In the genomic region with DNA sequence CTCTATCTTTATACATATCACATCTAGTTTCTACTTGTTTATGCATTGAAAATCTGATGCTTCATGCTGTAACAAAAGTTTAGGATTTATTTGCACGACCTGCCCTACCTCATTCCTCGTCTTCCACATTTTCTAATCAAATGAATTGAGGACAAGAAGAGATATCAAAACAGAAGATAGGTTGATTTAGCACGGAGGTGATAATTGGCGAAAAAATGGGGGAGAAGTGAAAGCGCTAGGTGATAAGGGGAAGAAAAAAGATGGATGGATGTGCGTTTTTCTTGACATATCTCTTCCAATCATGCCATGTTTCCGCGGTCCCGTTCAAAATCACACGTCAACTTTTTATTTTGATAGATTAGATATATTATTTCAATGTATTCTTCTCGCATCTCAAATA, we compare ENCODE assay signal across 7 worm cellular contexts.
TF ChIP-seq lines count a peak whose summit lies in the region.

No protein-coding gene starts in this region.

TF ChIP-seq in whole organism, L1 larva, 84 proteins besides CTCF, POLR2A, EP300 and RAD21:
- TF ChIP-seq F16B12.6 (tag; optimal IDR thresholded peaks at IDR 0.05; lab: Kevin White, UChicago): no peak
- TF ChIP-seq nhr-20 (tag; optimal IDR thresholded peaks at IDR 0.05; lab: Kevin White, UChicago): peak; percentile 4
- peak; percentile 70 for TF ChIP-seq lin-14 (GFP tag; optimal IDR thresholded peaks at IDR 0.05; lab: Kevin White, UChicago)
- no peak for TF ChIP-seq pag-3 (tag; optimal IDR thresholded peaks at IDR 0.05; lab: Kevin White, UChicago; ENCODE audit: borderline replicate concordance, insufficient read depth)
- TF ChIP-seq elt-3 (tag; optimal IDR thresholded peaks at IDR 0.05; lab: Kevin White, UChicago): peak in 4 of 6 experiments; percentile 22 to 79 (median 53)
- TF ChIP-seq mab-9 (GFP tag; IDR thresholded peaks at IDR 0.05; lab: Robert Waterston, UW): no peak
- peak; percentile 24 for TF ChIP-seq rnt-1 (tag; optimal IDR thresholded peaks at IDR 0.05; lab: Kevin White, UChicago)
- TF ChIP-seq blmp-1 (tag; optimal IDR thresholded peaks at IDR 0.05; lab: Kevin White, UChicago): peak; percentile 96

TF ChIP-seq in whole organism, L2 larva, 48 proteins besides CTCF, POLR2A, EP300 and RAD21:
- TF ChIP-seq fos-1 (tag; optimal IDR thresholded peaks at IDR 0.05; lab: Kevin White, UChicago) (peak; percentile 32), blmp-1 (tag; optimal IDR thresholded peaks at IDR 0.05; lab: Kevin White, UChicago; ENCODE audit: insufficient read depth) (peak; percentile 68), snpc-4 (tag; optimal IDR thresholded peaks at IDR 0.05; lab: Kevin White, UChicago) (no peak), gmeb-1 (tag; optimal IDR thresholded peaks at IDR 0.05; lab: Kevin White, UChicago) (no peak), mdl-1 (tag; optimal IDR thresholded peaks at IDR 0.05; lab: Kevin White, UChicago) (no peak)

TF ChIP-seq in whole organism, L3 larva, 47 proteins besides CTCF, POLR2A, EP300 and RAD21 (continues in another document):
- TF ChIP-seq ceh-16 (tag; optimal IDR thresholded peaks at IDR 0.05; lab: Kevin White, UChicago) (no peak), unc-39 (tag; optimal IDR thresholded peaks at IDR 0.05; lab: Kevin White, UChicago) (no peak), pqm-1 (tag; optimal IDR thresholded peaks at IDR 0.05; lab: Kevin White, UChicago) (no peak), nfya-1 (tag; optimal IDR thresholded peaks at IDR 0.05; lab: Kevin White, UChicago; ENCODE audit: insufficient read depth) (no peak), nhr-23 (tag; optimal IDR thresholded peaks at IDR 0.05; lab: Kevin White, UChicago) (peak; percentile 7), nhr-28 (tag; optimal IDR thresholded peaks at IDR 0.05; lab: Kevin White, UChicago) (no peak), nhr-237 (tag; optimal IDR thresholded peaks at IDR 0.05; lab: Kevin White, UChicago) (no peak), mdl-1 (tag; optimal IDR thresholded peaks at IDR 0.05; lab: Kevin White, UChicago) (no peak), nhr-77 (tag; optimal IDR thresholded peaks at IDR 0.05; lab: Kevin White, UChicago) (no peak), lin-39 (tag; optimal IDR thresholded peaks at IDR 0.05; lab: Kevin White, UChicago) (peak; percentile 46), mml-1 (tag; optimal IDR thresholded peaks at IDR 0.05; lab: Kevin White, UChicago) (no peak), elt-2 (tag; optimal IDR thresholded peaks at IDR 0.05; lab: Kevin White, UChicago) (no peak), elt-3 (tag; optimal IDR thresholded peaks at IDR 0.05; lab: Kevin White, UChicago) (peak in 1 of 3 experiments; percentile 94), ztf-4 (tag; optimal IDR thresholded peaks at IDR 0.05; lab: Kevin White, UChicago) (no peak), egl-5 (tag; optimal IDR thresholded peaks at IDR 0.05; lab: Kevin White, UChicago) (peak; percentile 58)

TF ChIP-seq in whole organism, L4 larva, 104 proteins besides CTCF, POLR2A, EP300 and RAD21:
- TF ChIP-seq T20F7.1 (GFP tag; optimal IDR thresholded peaks at IDR 0.05; lab: Kevin White, UChicago) (no peak), zfp-3 (GFP tag; conservative IDR thresholded peaks at IDR 0.05; lab: Robert Waterston, UW) (no peak), daf-16 (GFP tag; optimal IDR thresholded peaks at IDR 0.05; lab: Kevin White, UChicago) (peak in 1 of 2 experiments; percentile 7), daf-16 (tag; optimal IDR thresholded peaks at IDR 0.05; lab: Kevin White, UChicago) (no peak), aha-1 (tag; lab: Kevin White, UChicago) (peak; percentile 38), nhr-41 (GFP tag; IDR thresholded peaks at IDR 0.05; lab: Robert Waterston, UW) (no peak), nhr-11 (tag; optimal IDR thresholded peaks at IDR 0.05; lab: Kevin White, UChicago) (peak; percentile 29), D1046.2 (GFP tag; IDR thresholded peaks at IDR 0.05; lab: Robert Waterston, UW) (no peak), mxl-2 (GFP tag; conservative IDR thresholded peaks at IDR 0.05; lab: Robert Waterston, UW) (no peak), hlh-11 (tag; optimal IDR thresholded peaks at IDR 0.05; lab: Kevin White, UChicago) (no peak), tra-1 (GFP tag; IDR thresholded peaks at IDR 0.05; lab: Robert Waterston, UW) (0 out of 2 replicates have a peak, but pooled peaks have one; percentile 8), nhr-28 (tag; optimal IDR thresholded peaks at IDR 0.05; lab: Kevin White, UChicago) (peak; percentile 32), lsy-2 (tag; optimal IDR thresholded peaks at IDR 0.05; lab: Kevin White, UChicago) (no peak), spr-1 (tag; optimal IDR thresholded peaks at IDR 0.05; lab: Kevin White, UChicago) (no peak)

TF ChIP-seq in whole organism, late embryonic, 69 proteins besides CTCF, POLR2A, EP300 and RAD21:
- TF ChIP-seq tbx-2 (tag; optimal IDR thresholded peaks at IDR 0.05; lab: Kevin White, UChicago): no peak
- TF ChIP-seq ceh-14 (tag; optimal IDR thresholded peaks at IDR 0.05; lab: Kevin White, UChicago): no peak
- peak; percentile 37 for TF ChIP-seq unc-55 (GFP tag; optimal IDR thresholded peaks at IDR 0.05; lab: Kevin White, UChicago)
- no peak for TF ChIP-seq T23F11.4 (GFP tag; optimal IDR thresholded peaks at IDR 0.05; lab: Kevin White, UChicago)
- TF ChIP-seq tbx-7 (tag; optimal IDR thresholded peaks at IDR 0.05; lab: Kevin White, UChicago): no peak
- no peak for TF ChIP-seq lin-11 (tag; optimal IDR thresholded peaks at IDR 0.05; lab: Kevin White, UChicago)
- no peak for TF ChIP-seq gmeb-2 (tag; optimal IDR thresholded peaks at IDR 0.05; lab: Kevin White, UChicago)
- no peak for TF ChIP-seq pax-1 (tag; optimal IDR thresholded peaks at IDR 0.05; lab: Kevin White, UChicago)

TF ChIP-seq in whole organism, mixed stage, embryonic, 35 proteins besides CTCF, POLR2A, EP300 and RAD21:
- TF ChIP-seq unc-120 (tag; optimal IDR thresholded peaks at IDR 0.05; lab: Kevin White, UChicago; ENCODE audit: poor library complexity, severe bottlenecking): peak; percentile 12
- TF ChIP-seq nhr-2 (tag; optimal IDR thresholded peaks at IDR 0.05; lab: Kevin White, UChicago): no peak
- no peak for TF ChIP-seq pha-4 (tag; optimal IDR thresholded peaks at IDR 0.05; lab: Kevin White, UChicago)
- no peak for TF ChIP-seq mls-2 (tag; optimal IDR thresholded peaks at IDR 0.05; lab: Kevin White, UChicago)
- TF ChIP-seq unc-62 (GFP tag; optimal IDR thresholded peaks at IDR 0.05; lab: Kevin White, UChicago): peak; percentile 30
- TF ChIP-seq unc-39 (tag; optimal IDR thresholded peaks at IDR 0.05; lab: Kevin White, UChicago): no peak
- no peak for TF ChIP-seq zip-8 (tag; optimal IDR thresholded peaks at IDR 0.05; lab: Kevin White, UChicago)

TF ChIP-seq in whole organism, young adult, 124 proteins besides CTCF, POLR2A, EP300 and RAD21:
- TF ChIP-seq dpff-1 (tag; optimal IDR thresholded peaks at IDR 0.05; lab: Kevin White, UChicago) (no peak), somi-1 (GFP tag; optimal IDR thresholded peaks at IDR 0.05; lab: Kevin White, UChicago) (peak; percentile 22)
